Worm (Caenorhabditis elegans): ENCODE data around the gene F36H5.9.
A peak's percentile ranks its signal among the peaks of the same experiment; 100 is the strongest.

F36H5.9 gene

DNA sequence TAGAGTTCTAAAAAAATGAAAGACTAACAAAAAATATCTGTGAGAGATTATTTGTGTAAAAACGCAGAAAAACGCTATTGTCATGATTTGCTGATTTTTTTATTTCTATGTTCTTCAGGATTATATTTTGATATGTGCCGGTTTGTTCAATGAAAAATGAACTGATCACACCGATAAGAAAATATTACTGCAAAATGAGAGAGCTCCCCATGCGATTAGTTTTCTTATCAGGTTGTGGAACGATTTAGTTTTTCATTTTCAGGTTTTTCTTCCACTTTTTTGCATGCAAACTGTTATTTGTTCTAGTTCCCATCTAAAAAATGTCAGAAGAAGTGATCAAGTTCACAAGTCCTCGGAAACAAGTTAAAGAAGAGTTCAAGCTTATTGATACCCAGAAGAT lies 24.6 kb downstream of the F36H5.9 start, which contains the start of gene btb-9:
btb-9 (plus strand) TSS at position 254 of the 400 bp plus-strand sequence.
- TF ChIP-seq crh-2 (tag; optimal IDR thresholded peaks at IDR 0.05) (peak; percentile 41), alr-1 (tag; optimal IDR thresholded peaks at IDR 0.05) (no peak), fos-1 (tag; optimal IDR thresholded peaks at IDR 0.05) (peak; percentile 87), dmd-4 (tag; optimal IDR thresholded peaks at IDR 0.05) (no peak), skn-1 (tag; optimal IDR thresholded peaks at IDR 0.05) (no peak)

DNA sequence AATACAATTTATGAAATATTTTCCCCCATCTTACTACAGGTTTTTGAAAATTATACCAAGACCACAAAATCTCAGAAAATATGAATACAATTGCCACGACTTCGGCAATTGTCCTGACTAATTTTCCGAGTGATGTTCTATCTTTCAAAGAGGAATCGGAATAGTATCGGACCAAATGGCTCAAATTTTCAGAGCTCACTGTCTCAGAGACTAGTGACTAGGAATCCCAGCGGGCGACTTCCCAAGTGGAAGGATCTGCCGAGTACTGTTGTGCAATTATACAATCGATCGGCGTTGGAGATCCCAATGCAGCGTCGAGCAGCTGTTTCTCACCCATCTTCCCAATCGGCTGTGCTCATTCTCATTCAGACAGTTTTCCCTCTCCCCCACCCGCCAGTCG lies 27.2 kb downstream of the F36H5.9 start, which contains the start of gene F45C12.17:
F45C12.17 (plus strand) TSS at position 377 of the 400 bp plus-strand sequence.
- TF ChIP-seq C34F6.9 (tag; optimal IDR thresholded peaks at IDR 0.05) (no peak), ceh-16 (tag; optimal IDR thresholded peaks at IDR 0.05) (no peak), ztf-11 (tag; optimal IDR thresholded peaks at IDR 0.05) (no peak), unc-62 (GFP tag; optimal IDR thresholded peaks at IDR 0.05) (no peak), blmp-1 (tag; optimal IDR thresholded peaks at IDR 0.05; ENCODE audit: insufficient read depth) (no peak), nhr-11 (tag; optimal IDR thresholded peaks at IDR 0.05) (no peak), R02D3.7 (tag; optimal IDR thresholded peaks at IDR 0.05) (no peak), aly-2 (tag; optimal IDR thresholded peaks at IDR 0.05) (no peak), skn-1 (tag; optimal IDR thresholded peaks at IDR 0.05) (no peak), nhr-129 (tag; optimal IDR thresholded peaks at IDR 0.05) (no peak), snpc-4 (tag; optimal IDR thresholded peaks at IDR 0.05) (no peak), dmd-4 (tag; optimal IDR thresholded peaks at IDR 0.05) (no peak), lin-13 (GFP tag; optimal IDR thresholded peaks at IDR 0.05) (no peak), gmeb-1 (tag; optimal IDR thresholded peaks at IDR 0.05) (no peak), alr-1 (tag; optimal IDR thresholded peaks at IDR 0.05) (no peak), elt-3 (tag; optimal IDR thresholded peaks at IDR 0.05) (no peak), sem-4 (tag; optimal IDR thresholded peaks at IDR 0.05) (no peak), lsy-2 (tag; optimal IDR thresholded peaks at IDR 0.05) (no peak), Y55F3AM.14 (GFP tag; optimal IDR thresholded peaks at IDR 0.05) (no peak), zag-1 (tag; optimal IDR thresholded peaks at IDR 0.05) (no peak)

ce11 chrII:1724314-1724713 lies 28.6 kb downstream of the F36H5.9 start, which contains the start of gene fbxb-11:
fbxb-11 (plus strand) TSS chrII:1724614.
- TF ChIP-seq elt-3 (tag; optimal IDR thresholded peaks at IDR 0.05), result no peak
- no peak for TF ChIP-seq nhr-11 (tag; optimal IDR thresholded peaks at IDR 0.05)
- no peak for TF ChIP-seq Y55F3AM.14 (GFP tag; optimal IDR thresholded peaks at IDR 0.05)
- TF ChIP-seq egl-27 (tag; optimal IDR thresholded peaks at IDR 0.05), result no peak
- no peak for TF ChIP-seq C34F6.9 (tag; optimal IDR thresholded peaks at IDR 0.05)
- no peak for TF ChIP-seq unc-62 (GFP tag; optimal IDR thresholded peaks at IDR 0.05)
- TF ChIP-seq ztf-4 (tag; optimal IDR thresholded peaks at IDR 0.05), result no peak
- no peak for TF ChIP-seq lsy-2 (tag; optimal IDR thresholded peaks at IDR 0.05)
- no peak for TF ChIP-seq aly-2 (tag; optimal IDR thresholded peaks at IDR 0.05)
- no peak for TF ChIP-seq lin-13 (GFP tag; optimal IDR thresholded peaks at IDR 0.05)
- no peak for TF ChIP-seq gmeb-1 (tag; optimal IDR thresholded peaks at IDR 0.05)
- no peak for TF ChIP-seq mab-5 (tag; optimal IDR thresholded peaks at IDR 0.05)
- TF ChIP-seq alr-1 (tag; optimal IDR thresholded peaks at IDR 0.05), result no peak
- TF ChIP-seq ceh-82 (tag; optimal IDR thresholded peaks at IDR 0.05), result no peak
- no peak for TF ChIP-seq dmd-4 (tag; optimal IDR thresholded peaks at IDR 0.05)
- TF ChIP-seq nhr-77 (tag; optimal IDR thresholded peaks at IDR 0.05), result no peak
- no peak for TF ChIP-seq nhr-21 (tag; optimal IDR thresholded peaks at IDR 0.05)
- TF ChIP-seq snpc-4 (tag; optimal IDR thresholded peaks at IDR 0.05), result no peak
- TF ChIP-seq nhr-237 (tag; optimal IDR thresholded peaks at IDR 0.05), result no peak

- TF ChIP-seq elt-3 (tag; optimal IDR thresholded peaks at IDR 0.05), result no peak
- TF ChIP-seq ztf-1 (GFP tag; conservative IDR thresholded peaks at IDR 0.05), result no peak
- TF ChIP-seq nhr-21 (tag; optimal IDR thresholded peaks at IDR 0.05), result no peak
- TF ChIP-seq ceh-82 (tag; optimal IDR thresholded peaks at IDR 0.05), result no peak
- TF ChIP-seq sem-4 (tag; optimal IDR thresholded peaks at IDR 0.05), result no peak
- TF ChIP-seq skn-1 (tag; optimal IDR thresholded peaks at IDR 0.05), result no peak
- no peak for TF ChIP-seq mbf-1 (tag; optimal IDR thresholded peaks at IDR 0.05)
These were observed 30.5 kb downstream of the F36H5.9 start, which contains the start of the genes fbxb-5 and btb-8 for ce11 chrII:1722394-1722793. fbxb-5 (minus strand) TSS chrII:1722494. btb-8 (plus strand) TSS chrII:1722770.

DNA sequence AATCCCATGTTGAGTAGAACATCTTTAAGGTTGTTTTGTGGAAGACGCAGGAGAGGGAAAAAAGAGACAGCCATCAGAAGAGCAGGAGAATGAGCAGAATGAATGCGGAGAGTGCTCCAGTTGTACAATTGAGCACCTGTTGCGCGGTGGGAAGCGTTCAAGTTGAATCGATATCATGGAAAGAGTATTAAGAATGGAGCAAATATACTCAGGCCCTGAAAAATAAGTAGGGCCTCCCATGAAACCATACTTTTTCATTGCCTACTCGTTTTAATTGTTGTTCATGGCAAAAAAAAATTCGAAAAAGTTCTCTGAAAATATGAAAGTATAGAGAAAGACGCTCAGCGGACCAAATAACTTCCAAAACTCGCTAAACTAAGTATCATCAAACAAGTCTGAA lies 33.7 kb downstream of the F36H5.9 start, which contains the start of gene fbxb-48:
fbxb-48 (minus strand) TSS at position 101 of the 400 bp plus-strand sequence.
- TF ChIP-seq mab-5 (tag; optimal IDR thresholded peaks at IDR 0.05), result no peak
- no peak for TF ChIP-seq nhr-23 (tag; optimal IDR thresholded peaks at IDR 0.05)
- TF ChIP-seq gmeb-1 (tag; optimal IDR thresholded peaks at IDR 0.05), result no peak
- TF ChIP-seq sma-9 (GFP tag; optimal IDR thresholded peaks at IDR 0.05), result no peak
- no peak for TF ChIP-seq sma-9 (tag; optimal IDR thresholded peaks at IDR 0.05)
- no peak for TF ChIP-seq ztf-4 (tag; optimal IDR thresholded peaks at IDR 0.05)
- TF ChIP-seq nhr-25 (tag; optimal IDR thresholded peaks at IDR 0.05), result no peak
- no peak for TF ChIP-seq nhr-10 (tag; optimal IDR thresholded peaks at IDR 0.05)
- no peak for TF ChIP-seq lin-13 (GFP tag; optimal IDR thresholded peaks at IDR 0.05)
- TF ChIP-seq unc-39 (tag; optimal IDR thresholded peaks at IDR 0.05), result no peak
- no peak for TF ChIP-seq sma-3 (GFP tag; optimal IDR thresholded peaks at IDR 0.05)

All from whole organism, L2 larva.